Worm (Caenorhabditis elegans): ENCODE data around the gene fbxc-19.

fbxc-19 gene

DNA sequence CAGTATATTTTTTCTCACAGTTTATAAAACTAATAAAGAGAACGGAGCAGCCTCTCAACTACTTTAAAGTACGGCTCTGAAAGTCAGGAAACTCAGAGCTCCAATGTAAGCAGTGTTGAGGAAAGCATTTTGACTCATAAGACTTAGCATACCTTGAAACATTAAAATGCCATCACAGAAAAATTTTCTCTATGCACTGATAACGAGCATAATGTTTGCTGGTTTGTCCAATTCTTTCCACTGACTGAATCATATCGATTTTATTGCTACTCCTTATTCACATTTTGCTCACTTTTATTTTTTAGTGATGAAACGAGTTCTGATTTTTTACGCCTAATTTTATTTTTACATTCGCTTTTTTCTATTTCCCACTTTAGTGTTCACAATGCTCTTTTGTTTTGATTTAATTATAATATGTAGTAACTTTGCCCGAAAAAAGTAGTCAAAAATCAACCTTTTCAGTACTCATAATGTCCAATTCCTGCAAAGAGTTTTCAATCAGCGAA is 11.7 kb downstream of the fbxc-19 start, which contains the start of gene math-39:
Gene math-39, plus strand, starts transcription at position 456 of the 506 bp plus-strand sequence.
- TF ChIP-seq Y105C5A.15 (GFP tag; IDR thresholded peaks at IDR 0.05), result no peak
- no peak for TF ChIP-seq duxl-1 (tag; optimal IDR thresholded peaks at IDR 0.05; ENCODE audit: poor library complexity)
- TF ChIP-seq set-16 (GFP tag; IDR thresholded peaks at IDR 0.05), result no peak
- no peak for TF ChIP-seq vab-7 (GFP tag; IDR thresholded peaks at IDR 0.05)
- TF ChIP-seq php-3 (GFP tag; IDR thresholded peaks at IDR 0.05), result no peak
- TF ChIP-seq pha-4 (GFP tag; IDR thresholded peaks at IDR 0.05), result no peak
- no peak for TF ChIP-seq pha-4 (tag; optimal IDR thresholded peaks at IDR 0.05)
- TF ChIP-seq saeg-2 (GFP tag; IDR thresholded peaks at IDR 0.05), result no peak
- no peak for TF ChIP-seq snpc-1.2 (GFP tag; IDR thresholded peaks at IDR 0.05)
- TF ChIP-seq pqm-1 (tag; optimal IDR thresholded peaks at IDR 0.05), result peak; percentile 40
- no peak for TF ChIP-seq hlh-11 (tag; optimal IDR thresholded peaks at IDR 0.05)
- peak; percentile 10 for TF ChIP-seq nhr-28 (tag; optimal IDR thresholded peaks at IDR 0.05)
- TF ChIP-seq nhr-11 (tag; optimal IDR thresholded peaks at IDR 0.05), result no peak
- no peak for TF ChIP-seq lin-15B (tag; optimal IDR thresholded peaks at IDR 0.05)
- TF ChIP-seq ctbp-1 (GFP tag; IDR thresholded peaks at IDR 0.05), result no peak
- no peak for TF ChIP-seq mdl-1 (tag; optimal IDR thresholded peaks at IDR 0.05)
- no peak for TF ChIP-seq dmd-6 (GFP tag; IDR thresholded peaks at IDR 0.05)
- no peak for TF ChIP-seq tra-1 (GFP tag; IDR thresholded peaks at IDR 0.05)
- no peak for TF ChIP-seq F49E8.2 (tag; optimal IDR thresholded peaks at IDR 0.05; ENCODE audit: borderline replicate concordance)

DNA sequence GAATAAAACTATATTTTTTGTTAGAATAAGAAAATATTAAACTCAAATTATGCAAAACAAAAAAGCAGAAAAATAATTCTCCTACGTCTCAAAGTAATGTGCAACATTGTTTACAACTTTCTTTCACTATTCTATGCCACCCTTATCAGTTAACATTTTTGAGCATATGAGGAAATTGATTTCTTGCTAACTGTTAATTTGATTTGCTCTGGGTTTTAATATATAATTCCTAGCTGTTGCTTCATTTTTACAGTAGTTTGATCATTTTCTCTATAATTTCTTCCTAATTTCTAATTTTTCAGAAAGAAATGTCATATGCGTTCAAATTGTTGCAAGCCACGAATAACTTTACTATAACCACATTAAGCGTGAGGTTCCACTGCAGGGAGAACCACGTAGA is 15.9 kb downstream of the fbxc-19 start, which contains the start of gene T08E11.1:
Gene T08E11.1, plus strand, starts transcription at position 301 of the 400 bp plus-strand sequence.
- no peak for TF ChIP-seq F44E2.7 (GFP tag; IDR thresholded peaks at IDR 0.05)
- TF ChIP-seq lim-7 (GFP tag; IDR thresholded peaks at IDR 0.05), result no peak
- TF ChIP-seq daf-16 (GFP tag; optimal IDR thresholded peaks at IDR 0.05), result no peak
- TF ChIP-seq daf-16 (tag; optimal IDR thresholded peaks at IDR 0.05), result peak; percentile 21

- TF ChIP-seq lin-39 (tag; optimal IDR thresholded peaks at IDR 0.05) (no peak), nhr-76 (tag; optimal IDR thresholded peaks at IDR 0.05) (no peak), ZK337.2 (GFP tag; IDR thresholded peaks at IDR 0.05) (no peak), hlh-30 (tag; optimal IDR thresholded peaks at IDR 0.05; ENCODE audit: insufficient read depth) (peak; percentile 33), pqm-1 (tag; optimal IDR thresholded peaks at IDR 0.05) (peak; percentile 87), skn-1 (tag; optimal IDR thresholded peaks at IDR 0.05) (no peak), nhr-28 (tag; optimal IDR thresholded peaks at IDR 0.05) (peak; percentile 82), php-3 (GFP tag; IDR thresholded peaks at IDR 0.05) (0 out of 2 replicates have a peak, but pooled peaks have one; percentile 29), dmd-6 (GFP tag; IDR thresholded peaks at IDR 0.05) (peak; percentile 64), daf-16 (GFP tag; optimal IDR thresholded peaks at IDR 0.05) (no peak), daf-16 (tag; optimal IDR thresholded peaks at IDR 0.05) (peak; percentile 96), duxl-1 (tag; optimal IDR thresholded peaks at IDR 0.05; ENCODE audit: poor library complexity) (peak; percentile 49), nhr-6 (tag; optimal IDR thresholded peaks at IDR 0.05) (no peak), dve-1 (tag; optimal IDR thresholded peaks at IDR 0.05; ENCODE audit: insufficient read depth) (peak; percentile 58), nhr-11 (tag; optimal IDR thresholded peaks at IDR 0.05) (no peak), hif-1 (tag; optimal IDR thresholded peaks at IDR 0.05) (no peak), nhr-42 (GFP tag; IDR thresholded peaks at IDR 0.05) (no peak)
These were observed 22.6 kb downstream of the fbxc-19 start, which contains the start of the genes C52E2.5 and C52E2.4 for ce11 chrII:1842894-1843293. TSS of gene C52E2.5 (minus strand) at chrII:1842936. TSS of gene C52E2.4 (plus strand) at chrII:1843145.

DNA sequence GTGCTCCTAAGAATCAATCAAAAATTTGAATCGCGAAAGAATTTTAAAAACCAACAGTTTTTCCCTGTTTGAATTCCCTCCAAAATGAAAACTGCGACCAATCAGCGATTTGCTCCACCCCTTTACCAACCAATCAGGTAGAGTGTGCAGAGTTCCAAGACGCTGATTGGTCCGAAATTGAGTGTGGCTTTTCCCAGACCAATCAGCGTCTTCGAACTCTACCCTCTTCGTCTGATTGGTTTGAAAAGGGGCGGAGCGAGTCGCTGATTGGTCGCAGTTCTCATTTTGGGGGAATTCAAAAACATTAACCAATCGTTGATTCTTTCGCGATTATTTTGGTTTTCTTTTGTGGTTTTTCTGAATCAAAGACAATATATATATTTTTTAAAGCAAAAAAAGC is 24.3 kb downstream of the fbxc-19 start:
- TF ChIP-seq ZK337.2 (GFP tag; IDR thresholded peaks at IDR 0.05) (no peak), lir-3 (tag; optimal IDR thresholded peaks at IDR 0.05) (no peak), lin-15B (tag; optimal IDR thresholded peaks at IDR 0.05) (no peak), ama-1 (optimal IDR thresholded peaks at IDR 0.05) (no peak), ztf-11 (tag; optimal IDR thresholded peaks at IDR 0.05) (no peak), pqm-1 (tag; optimal IDR thresholded peaks at IDR 0.05) (no peak), daf-19 (GFP tag; conservative IDR thresholded peaks at IDR 0.05) (no peak), nhr-10 (tag; optimal IDR thresholded peaks at IDR 0.05) (no peak)
